Worm (Caenorhabditis elegans) whole organism, late embryonic: ENCODE measurements around the gene lin-8.
"Not testable (repeated sequence)": the region's sequence is repeated elsewhere in the genome, so short reads cannot be mapped to it uniquely, and the experiment has no call there.

Experiments used
- F13H6.1 ChIP-seq: sonication (generic microtip); optimal IDR thresholded peaks from 2 replicates; lab custom pipeline; 2016; ENCODE audit warnings: missing genetic modification characterization, missing compliant biosample characterization
- Y22D7AL.16 ChIP-seq: sonication (generic microtip); optimal IDR thresholded peaks from 2 replicates; lab custom pipeline; 2016; ENCODE audit warnings: missing genetic modification characterization, missing compliant biosample characterization
- ahr-1 ChIP-seq: sonication (generic microtip); optimal IDR thresholded peaks from 2 replicates; lab custom pipeline; 2016; ENCODE audit warnings: missing genetic modification characterization, missing compliant biosample characterization
- ama-1 ChIP-seq: fragments of 150-350 bp; optimal IDR thresholded peaks from 2 replicates; lab custom pipeline; 2014
- ceh-18 ChIP-seq: sonication (generic microtip); optimal IDR thresholded peaks from 2 replicates; lab custom pipeline; 2016; ENCODE audit warnings: missing genetic modification characterization, missing compliant biosample characterization
- ceh-19 ChIP-seq: fragments of 200-800 bp; sonication (Bioruptor generic); optimal IDR thresholded peaks from 2 replicates; lab custom pipeline; 2018; ENCODE audit warnings: mild to moderate bottlenecking, missing genetic modification characterization, missing compliant biosample characterization
- ceh-2 ChIP-seq: sonication (generic microtip); optimal IDR thresholded peaks from 2 replicates; lab custom pipeline; 2016; ENCODE audit warnings: missing genotype, missing genetic modification characterization, missing compliant biosample characterization
- ceh-24 ChIP-seq: sonication (generic microtip); optimal IDR thresholded peaks from 2 replicates; lab custom pipeline; 2016; ENCODE audit warnings: mild to moderate bottlenecking, missing genetic modification characterization, missing compliant biosample characterization
- ceh-31 ChIP-seq: sonication (generic microtip); optimal IDR thresholded peaks from 2 replicates; lab custom pipeline; 2016; ENCODE audit warnings: missing genetic modification characterization, missing compliant biosample characterization
- ceh-34 ChIP-seq: sonication (generic microtip); optimal IDR thresholded peaks from 2 replicates; lab custom pipeline; 2016; ENCODE audit warnings: mild to moderate bottlenecking, missing genetic modification characterization, missing compliant biosample characterization
- ceh-45 ChIP-seq: fragments of 200-800 bp; sonication (Bioruptor generic); IDR thresholded peaks from 2 replicates; pipeline ENCODE4 v1.3.6; 2022; ENCODE audit warnings: missing genetic modification reagents, missing genetic modification characterization, missing compliant biosample characterization
- ceh-6 ChIP-seq: fragments of 200-800 bp; sonication (Bioruptor generic); optimal IDR thresholded peaks from 2 replicates; lab custom pipeline; 2018; ENCODE audit warnings: mild to moderate bottlenecking, missing genetic modification characterization, missing compliant biosample characterization
- che-1 ChIP-seq: sonication (generic microtip); optimal IDR thresholded peaks from 2 replicates; lab custom pipeline; 2016; ENCODE audit warnings: mild to moderate bottlenecking, missing genetic modification characterization, missing compliant biosample characterization
- dmd-4 ChIP-seq: sonication (generic microtip); optimal IDR thresholded peaks from 2 replicates; lab custom pipeline; 2016; ENCODE audit warnings: borderline replicate concordance, missing genetic modification characterization, missing compliant biosample characterization
- elt-2 ChIP-seq: sonication (generic microtip); optimal IDR thresholded peaks from 2 replicates; lab custom pipeline; 2016; ENCODE audit warnings: missing genetic modification reagents, missing genetic modification characterization, missing compliant biosample characterization
- eyg-1 ChIP-seq: sonication (generic microtip); optimal IDR thresholded peaks from 2 replicates; lab custom pipeline; 2016; ENCODE audit warnings: missing genotype, missing genetic modification characterization, missing compliant biosample characterization
- fax-1 ChIP-seq: sonication (generic microtip); optimal IDR thresholded peaks from 2 replicates; lab custom pipeline; 2016; ENCODE audit warnings: missing genotype, missing genetic modification characterization, missing compliant biosample characterization
- fkh-10 ChIP-seq: fragments of 150-350 bp; optimal IDR thresholded peaks from 2 replicates; lab custom pipeline; 2014; ENCODE audit warnings: missing biosample characterization, missing genetic modification reagents, missing genetic modification characterization
- hlh-13 ChIP-seq: fragments of 200-800 bp; sonication (Bioruptor generic); optimal IDR thresholded peaks from 2 replicates; lab custom pipeline; 2018; ENCODE audit warnings: mild to moderate bottlenecking, missing genetic modification characterization, missing compliant biosample characterization
- hlh-15 ChIP-seq: sonication (generic microtip); optimal IDR thresholded peaks from 2 replicates; lab custom pipeline; 2016; ENCODE audit warnings: missing genetic modification characterization, missing compliant biosample characterization
- hlh-6 ChIP-seq: sonication (generic microtip); optimal IDR thresholded peaks from 2 replicates; lab custom pipeline; 2016; ENCODE audit warnings: missing genotype, missing genetic modification characterization, missing compliant biosample characterization
- hlh-8 ChIP-seq: sonication (generic microtip); optimal IDR thresholded peaks from 2 replicates; lab custom pipeline; 2016; ENCODE audit warnings: missing genotype, missing genetic modification characterization, missing compliant biosample characterization
- madf-2 ChIP-seq: sonication (generic microtip); optimal IDR thresholded peaks from 2 replicates; lab custom pipeline; 2017; ENCODE audit warnings: missing genetic modification characterization, missing compliant biosample characterization
- mec-3 ChIP-seq: sonication (generic microtip); optimal IDR thresholded peaks from 2 replicates; lab custom pipeline; 2016; ENCODE audit warnings: borderline replicate concordance, missing genetic modification characterization, missing compliant biosample characterization
- nfya-1 ChIP-seq: sonication (generic microtip); optimal IDR thresholded peaks from 2 replicates; lab custom pipeline; 2017; ENCODE audit warnings: missing genetic modification characterization, mild to moderate bottlenecking, missing compliant biosample characterization, antibody characterized with exemption, moderate library complexity
- nhr-11 ChIP-seq: fragments of 150-350 bp; optimal IDR thresholded peaks from 2 replicates; lab custom pipeline; 2014; ENCODE audit warnings: missing biosample characterization, missing genetic modification characterization
- npax-4 ChIP-seq: sonication (generic microtip); optimal IDR thresholded peaks from 2 replicates; lab custom pipeline; 2016; ENCODE audit warnings: missing genetic modification characterization, missing compliant biosample characterization
- pag-3 ChIP-seq: sonication (generic microtip); optimal IDR thresholded peaks from 2 replicates; lab custom pipeline; 2016; ENCODE audit warnings: missing compliant biosample characterization, missing genetic modification characterization, borderline replicate concordance
- pha-4 ChIP-seq: fragments of 150-350 bp; optimal IDR thresholded peaks from 2 replicates; lab custom pipeline; 2018; ENCODE audit warnings: missing biosample characterization, missing genetic modification reagents, missing genetic modification characterization
- pqm-1 ChIP-seq: sonication (generic microtip); optimal IDR thresholded peaks from 2 replicates; lab custom pipeline; 2016; ENCODE audit warnings: missing genetic modification characterization, missing compliant biosample characterization
- pros-1 ChIP-seq: fragments of 150-350 bp; optimal IDR thresholded peaks from 2 replicates; lab custom pipeline; 2014; ENCODE audit warnings: missing biosample characterization, missing genetic modification reagents, missing genetic modification characterization
- syd-9 ChIP-seq: sonication (generic microtip); optimal IDR thresholded peaks from 2 replicates; lab custom pipeline; 2016; ENCODE audit warnings: mild to moderate bottlenecking, missing genetic modification characterization, moderate library complexity, missing compliant biosample characterization
- unc-3 ChIP-seq, 2 experiments: fragments of 200-800 bp in 1 of 2; sonication (Bioruptor generic) in 1 of 2; sonication (generic microtip) in 1 of 2; conservative IDR thresholded peaks in 1 of 2; optimal IDR thresholded peaks in 1 of 2; 2 replicates each; pipeline versions ENCODE4 v1.3.6 to Lab custom; 2016 to 2022; ENCODE audit warnings: missing compliant biosample characterization in 2 of 2, missing genetic modification characterization in 2 of 2, missing genetic modification reagents in 1 of 2
- unc-42 ChIP-seq: sonication (generic microtip); optimal IDR thresholded peaks from 2 replicates; lab custom pipeline; 2016; ENCODE audit warnings: missing genotype, missing genetic modification characterization, missing compliant biosample characterization
- unc-55 ChIP-seq: sonication (generic microtip); optimal IDR thresholded peaks from 2 replicates; lab custom pipeline; 2017; ENCODE audit warnings: missing biosample characterization, missing genetic modification reagents, missing genetic modification characterization
- unc-86 ChIP-seq: sonication (generic microtip); optimal IDR thresholded peaks from 2 replicates; lab custom pipeline; 2016; ENCODE audit warnings: missing genetic modification characterization, missing compliant biosample characterization
- zip-5 ChIP-seq: sonication (generic microtip); optimal IDR thresholded peaks from 2 replicates; lab custom pipeline; 2016; ENCODE audit warnings: missing genetic modification characterization, missing compliant biosample characterization
- ztf-16 ChIP-seq: sonication (generic microtip); optimal IDR thresholded peaks from 2 replicates; lab custom pipeline; 2017; ENCODE audit warnings: missing genetic modification characterization, missing compliant biosample characterization

The lin-8 gene

DNA sequence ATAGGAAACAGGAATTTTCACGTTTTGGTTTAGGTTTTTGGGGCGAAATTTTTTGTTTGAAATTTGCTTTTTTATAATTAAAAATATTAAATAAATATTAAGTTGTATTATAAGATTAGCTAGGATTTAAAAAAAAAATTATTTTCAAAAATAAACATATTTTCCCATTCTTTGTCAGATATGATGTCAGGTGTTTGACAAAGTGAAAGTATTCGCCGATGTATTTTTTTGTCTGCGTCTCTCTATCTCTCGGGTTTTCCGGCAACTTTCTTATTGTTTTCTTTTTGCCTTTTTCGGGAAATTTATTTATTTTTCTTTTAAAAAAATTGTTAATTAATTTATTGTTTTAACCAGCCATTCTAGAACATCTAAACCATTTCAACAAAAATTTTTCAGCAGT is 26.2 kb upstream of the lin-8 start:
- no peak for TF ChIP-seq ceh-18 (tag; lab: Kevin White, UChicago)
- no peak for TF ChIP-seq hlh-8 (tag; lab: Kevin White, UChicago)
- no peak for TF ChIP-seq ceh-24
- TF ChIP-seq ztf-16 (tag; lab: Kevin White, UChicago), result no peak
- TF ChIP-seq dmd-4, result no peak
- TF ChIP-seq ceh-34, result no peak
- no peak for TF ChIP-seq madf-2
- no peak for TF ChIP-seq ceh-31 (tag; lab: Kevin White, UChicago)
- no peak for TF ChIP-seq fax-1
- TF ChIP-seq ahr-1 (tag; lab: Kevin White, UChicago), result no peak
- no peak for TF ChIP-seq ama-1 (lab: Kevin White, UChicago)
- no peak for TF ChIP-seq npax-4 (tag; lab: Kevin White, UChicago)
- no peak for TF ChIP-seq unc-86
- TF ChIP-seq unc-3 (GFP tag; conservative IDR thresholded peaks at IDR 0.05; lab: Robert Waterston, UW), result no peak
- TF ChIP-seq unc-3 (tag; optimal IDR thresholded peaks at IDR 0.05; lab: Kevin White, UChicago), result no peak
- no peak for TF ChIP-seq pha-4
- no peak for TF ChIP-seq nfya-1 (tag; lab: Kevin White, UChicago)
- TF ChIP-seq ceh-45 (GFP tag; lab: Robert Waterston, UW), result no peak
- TF ChIP-seq syd-9 (tag; lab: Kevin White, UChicago), result no peak
- TF ChIP-seq hlh-6 (tag; lab: Kevin White, UChicago), result no peak

ce11 chrII:3032480-3032879 is 24.1 kb upstream of the lin-8 start, which contains the start of gene B0454.6:
TSS of gene B0454.6 (plus strand) at chrII:3032780.
- not testable (repeated sequence) for TF ChIP-seq mec-3 (tag; lab: Kevin White, UChicago); elt-2 (tag; lab: Kevin White, UChicago); pag-3

ce11 chrII:3034914-3035313 is 21.7 kb upstream of the lin-8 start:
- TF ChIP-seq ceh-18 (tag; lab: Kevin White, UChicago) (no peak), nfya-1 (tag; lab: Kevin White, UChicago) (no peak), hlh-15 (tag; lab: Kevin White, UChicago) (no peak), unc-42 (tag; lab: Kevin White, UChicago) (no peak), pros-1 (no peak), unc-86 (no peak), ztf-16 (tag; lab: Kevin White, UChicago) (no peak), zip-5 (tag; lab: Kevin White, UChicago) (no peak)

- no peak for TF ChIP-seq dmd-4
- TF ChIP-seq ceh-2 (tag; lab: Kevin White, UChicago), result peak; percentile 15
- TF ChIP-seq, all 69 proteins: peak for 1
Observed at ce11 chrII:3036344-3036743, 20.3 kb upstream of the lin-8 start.

DNA sequence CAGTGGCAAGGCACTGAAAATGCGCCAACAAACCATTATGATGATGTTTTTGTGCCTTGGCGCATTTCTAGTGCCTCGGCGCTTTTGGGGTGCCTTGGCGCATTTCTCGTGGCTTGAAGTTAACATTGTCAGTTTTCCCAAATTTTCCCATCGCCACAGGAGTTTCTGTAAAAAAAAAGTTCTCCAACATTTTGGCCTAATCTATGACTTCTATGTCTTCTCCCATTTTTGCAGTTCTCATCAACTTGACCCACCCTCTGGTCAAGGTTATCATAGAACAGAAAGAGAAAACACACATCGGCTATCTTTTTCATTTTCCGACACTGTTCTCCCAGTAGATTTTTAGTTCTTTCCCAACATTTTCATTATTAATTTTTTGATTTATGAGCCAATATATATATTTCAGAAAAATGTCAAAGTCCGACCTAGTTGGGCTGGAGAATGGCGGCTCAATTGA is 18.1 kb upstream of the lin-8 start, which contains the start of the genes B0454.26 and B0454.5:
Gene B0454.26, minus strand, starts transcription at position 101 of the 457 bp plus-strand sequence.
Gene B0454.5, plus strand, starts transcription at position 407 of the 457 bp plus-strand sequence.
- TF ChIP-seq hlh-13 (GFP tag; lab: Kevin White, UChicago), result no peak
- no peak for TF ChIP-seq ceh-2 (tag; lab: Kevin White, UChicago)
- no peak for TF ChIP-seq nhr-11 (tag; lab: Kevin White, UChicago)
- TF ChIP-seq syd-9 (tag; lab: Kevin White, UChicago), result no peak
- no peak for TF ChIP-seq F13H6.1 (tag; lab: Kevin White, UChicago)
- TF ChIP-seq fkh-10 (GFP tag; lab: Kevin White, UChicago), result no peak
- no peak for TF ChIP-seq dmd-4
- TF ChIP-seq che-1 (tag; lab: Kevin White, UChicago), result no peak
- no peak for TF ChIP-seq mec-3 (tag; lab: Kevin White, UChicago)
- no peak for TF ChIP-seq pqm-1
- no peak for TF ChIP-seq Y22D7AL.16 (tag; lab: Kevin White, UChicago)
- no peak for TF ChIP-seq npax-4 (tag; lab: Kevin White, UChicago)
- TF ChIP-seq ceh-19 (GFP tag; lab: Kevin White, UChicago), result no peak
- TF ChIP-seq unc-42 (tag; lab: Kevin White, UChicago), result no peak
- TF ChIP-seq pros-1, result no peak
- TF ChIP-seq ceh-6, result no peak
- TF ChIP-seq eyg-1 (tag; lab: Kevin White, UChicago), result no peak
- no peak for TF ChIP-seq pha-4
- TF ChIP-seq ama-1 (lab: Kevin White, UChicago), result no peak
- no peak for TF ChIP-seq unc-55
